Fruit fly (Drosophila melanogaster): ENCODE data around the gene shps.

shps gene

dm6 chr3R:24272232-24272631 lies 7.1 kb upstream of the shps start:
- TF ChIP-seq kay (GFP tag; ENCODE audit: borderline replicate concordance) (no peak), tj (GFP tag; optimal IDR thresholded peaks at IDR 0.05) (peak; percentile 64), bab1 (GFP tag; optimal IDR thresholded peaks at IDR 0.05) (peak; percentile 16)

dm6 chr3R:24272775-24273290 lies 6.5 kb upstream of the shps start, which contains the start of gene Orct2:
Orct2 (plus strand) TSS chr3R:24273029.
- no peak for TF ChIP-seq Crg-1 (GFP tag; optimal IDR thresholded peaks at IDR 0.05)
- peak; percentile 35 for TF ChIP-seq CG7045 (GFP tag; optimal IDR thresholded peaks at IDR 0.05)
- TF ChIP-seq CG12768 (GFP tag; optimal IDR thresholded peaks at IDR 0.05) = peak; percentile 50
- TF ChIP-seq cic (GFP tag; optimal IDR thresholded peaks at IDR 0.05) = peak; percentile 31
- TF ChIP-seq ovo (GFP tag; optimal IDR thresholded peaks at IDR 0.05) = no peak
- TF ChIP-seq Clk (GFP tag; optimal IDR thresholded peaks at IDR 0.05) = no peak
- TF ChIP-seq cnc (optimal IDR thresholded peaks at IDR 0.05) = no peak
- peak; percentile 17 for TF ChIP-seq pad (GFP tag; optimal IDR thresholded peaks at IDR 0.05)
- no peak for TF ChIP-seq kay (GFP tag; ENCODE audit: borderline replicate concordance)
- TF ChIP-seq CG14711 (tag; optimal IDR thresholded peaks at IDR 0.05) = no peak
- TF ChIP-seq CG1620 (GFP tag; optimal IDR thresholded peaks at IDR 0.05) = no peak
- peak; percentile 16 for TF ChIP-seq toe (GFP tag; optimal IDR thresholded peaks at IDR 0.05)
- TF ChIP-seq CG5204 (GFP tag; optimal IDR thresholded peaks at IDR 0.05) = no peak
- TF ChIP-seq Mnt (GFP tag; optimal IDR thresholded peaks at IDR 0.05) = peak; percentile 82
- no peak for TF ChIP-seq Hr96 (GFP tag; optimal IDR thresholded peaks at IDR 0.05)
- TF ChIP-seq CG33017 (tag; optimal IDR thresholded peaks at IDR 0.05) = no peak
- TF ChIP-seq CG11617 (GFP tag; optimal IDR thresholded peaks at IDR 0.05) = no peak
- no peak for TF ChIP-seq CG7101 (tag; optimal IDR thresholded peaks at IDR 0.05)
- peak; percentile 50 for TF ChIP-seq tj (GFP tag; optimal IDR thresholded peaks at IDR 0.05)

dm6 chr3R:24274212-24274611 lies 5.2 kb upstream of the shps start:
- TF ChIP-seq Crg-1 (GFP tag; optimal IDR thresholded peaks at IDR 0.05) (no peak), CG7045 (GFP tag; optimal IDR thresholded peaks at IDR 0.05) (no peak), kay (GFP tag; ENCODE audit: borderline replicate concordance) (no peak), CG11617 (GFP tag; optimal IDR thresholded peaks at IDR 0.05) (no peak), toe (GFP tag; optimal IDR thresholded peaks at IDR 0.05) (no peak), CG12768 (GFP tag; optimal IDR thresholded peaks at IDR 0.05) (no peak), ovo (GFP tag; optimal IDR thresholded peaks at IDR 0.05) (no peak), CG14711 (tag; optimal IDR thresholded peaks at IDR 0.05) (no peak)

- TF ChIP-seq cic (GFP tag; optimal IDR thresholded peaks at IDR 0.05) (no peak), tj (GFP tag; optimal IDR thresholded peaks at IDR 0.05) (no peak), pad (GFP tag; optimal IDR thresholded peaks at IDR 0.05) (no peak), Hr96 (GFP tag; optimal IDR thresholded peaks at IDR 0.05) (no peak), CG7045 (GFP tag; optimal IDR thresholded peaks at IDR 0.05) (no peak), toe (GFP tag; optimal IDR thresholded peaks at IDR 0.05) (no peak), CG1620 (GFP tag; optimal IDR thresholded peaks at IDR 0.05) (no peak), cnc (optimal IDR thresholded peaks at IDR 0.05) (no peak), CG5204 (GFP tag; optimal IDR thresholded peaks at IDR 0.05) (no peak), kay (GFP tag; ENCODE audit: borderline replicate concordance) (no peak), Mnt (GFP tag; optimal IDR thresholded peaks at IDR 0.05) (no peak), CG7101 (tag; optimal IDR thresholded peaks at IDR 0.05) (no peak), bab1 (GFP tag; optimal IDR thresholded peaks at IDR 0.05) (no peak)
Measured at dm6 chr3R:24275463-24275862, 3.9 kb upstream of the shps start.

- TF ChIP-seq pad (GFP tag; optimal IDR thresholded peaks at IDR 0.05) (peak; percentile 74), CG7045 (GFP tag; optimal IDR thresholded peaks at IDR 0.05) (peak; percentile 84), bab1 (GFP tag; optimal IDR thresholded peaks at IDR 0.05) (no peak), CG1620 (GFP tag; optimal IDR thresholded peaks at IDR 0.05) (peak; percentile 24), ovo (GFP tag; optimal IDR thresholded peaks at IDR 0.05) (peak; percentile 43), CG7101 (tag; optimal IDR thresholded peaks at IDR 0.05) (peak; percentile 80), CG5204 (GFP tag; optimal IDR thresholded peaks at IDR 0.05) (peak; percentile 88), tj (GFP tag; optimal IDR thresholded peaks at IDR 0.05) (peak; percentile 65), CG11617 (GFP tag; optimal IDR thresholded peaks at IDR 0.05) (peak; percentile 95), CG14711 (tag; optimal IDR thresholded peaks at IDR 0.05) (peak; percentile 62), Crg-1 (GFP tag; optimal IDR thresholded peaks at IDR 0.05) (peak; percentile 63), cnc (optimal IDR thresholded peaks at IDR 0.05) (no peak), CG33017 (tag; optimal IDR thresholded peaks at IDR 0.05) (peak; percentile 90), Mnt (GFP tag; optimal IDR thresholded peaks at IDR 0.05) (peak; percentile 40), Clk (GFP tag; optimal IDR thresholded peaks at IDR 0.05) (peak; percentile 87), toe (GFP tag; optimal IDR thresholded peaks at IDR 0.05) (peak; percentile 81), cic (GFP tag; optimal IDR thresholded peaks at IDR 0.05) (peak; percentile 61), CG12768 (GFP tag; optimal IDR thresholded peaks at IDR 0.05) (peak; percentile 91), Hr96 (GFP tag; optimal IDR thresholded peaks at IDR 0.05) (peak; percentile 71), kay (GFP tag; ENCODE audit: borderline replicate concordance) (peak; percentile 91)
Measured at dm6 chr3R:24276104-24277008, 3.0 kb upstream of the shps start, which contains the start of gene Orct. Orct (plus strand) TSS chr3R:24276260.

dm6 chr3R:24278738-24279137 lies 634 bp upstream of the shps start:
- TF ChIP-seq Mnt (GFP tag; optimal IDR thresholded peaks at IDR 0.05) = no peak
- TF ChIP-seq toe (GFP tag; optimal IDR thresholded peaks at IDR 0.05) = no peak
- peak; percentile 71 for TF ChIP-seq kay (GFP tag; ENCODE audit: borderline replicate concordance)
- peak; percentile 60 for TF ChIP-seq CG33017 (tag; optimal IDR thresholded peaks at IDR 0.05)
- peak; percentile 48 for TF ChIP-seq cic (GFP tag; optimal IDR thresholded peaks at IDR 0.05)
- peak; percentile 33 for TF ChIP-seq CG7045 (GFP tag; optimal IDR thresholded peaks at IDR 0.05)

All from whole organism, adult.